Worm (Caenorhabditis elegans): Measurements from ENCODE around the gene fipr-13.

DNA sequence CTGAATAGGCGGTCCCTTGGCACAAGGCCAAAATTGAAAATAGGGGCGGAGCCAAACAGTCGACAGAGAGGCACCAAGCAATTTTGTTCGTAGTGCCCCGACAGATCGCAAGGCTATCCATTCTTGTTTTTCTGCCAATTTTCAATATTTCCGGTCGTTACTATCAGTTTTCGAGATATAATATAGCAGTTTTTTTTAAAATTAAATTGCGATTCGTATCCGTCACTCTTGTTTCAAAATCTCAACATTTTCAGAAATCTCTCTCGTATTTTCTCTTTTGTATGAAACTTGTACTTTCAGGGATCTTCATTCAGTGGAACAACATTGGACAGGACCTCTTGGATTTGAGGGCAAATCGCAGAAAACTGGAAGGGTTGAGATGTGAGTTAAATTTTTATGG lies 27.3 kb upstream of the fipr-13 start, which contains the start of gene F57A8.1:
- TF ChIP-seq ztf-4 (tag; optimal IDR thresholded peaks at IDR 0.05) (no peak), elt-2 (tag; optimal IDR thresholded peaks at IDR 0.05) (no peak), lin-15B (tag; optimal IDR thresholded peaks at IDR 0.05) (no peak), ceh-28 (tag; optimal IDR thresholded peaks at IDR 0.05) (no peak)
